Fruit fly (Drosophila melanogaster): ENCODE measurements around the gene CG13081.

CG13081 gene

DNA sequence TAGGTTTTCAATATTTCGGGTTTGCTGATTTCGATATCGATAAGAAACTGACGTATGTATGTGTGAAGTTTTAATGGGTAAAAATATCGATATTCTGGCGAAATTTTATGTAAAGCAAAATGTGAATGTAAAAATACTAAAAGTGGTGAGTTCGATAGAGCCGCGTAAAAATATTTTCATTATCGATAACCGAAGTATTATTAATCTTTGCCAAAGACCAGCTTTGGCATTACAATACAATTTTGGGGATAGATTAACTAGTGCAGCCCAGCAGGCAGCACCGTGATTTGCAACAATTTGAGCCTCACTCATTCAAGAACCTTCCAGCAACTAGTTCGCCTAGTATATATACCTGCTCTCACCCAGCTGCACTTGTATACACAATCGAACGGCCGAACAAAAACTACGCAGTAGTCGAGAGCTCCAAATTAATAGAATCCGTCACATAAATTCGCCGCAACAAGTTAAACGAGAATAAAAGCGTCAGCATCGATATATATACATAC is 1.9 kb downstream of the CG13081 start:
- TF ChIP-seq CG34367 (tag; optimal IDR thresholded peaks at IDR 0.05) (no peak), rn (GFP tag; IDR thresholded peaks at IDR 0.05) (no peak), CG12605 (GFP tag; IDR thresholded peaks at IDR 0.05) (peak; percentile 17; the same call in 1 of the 2 replicates), fd96Ca (GFP tag; IDR thresholded peaks at IDR 0.05) (no peak), CG8159 (tag; optimal IDR thresholded peaks at IDR 0.05) (no peak), CG13204 (GFP tag; optimal IDR thresholded peaks at IDR 0.05) (no peak), CG4496 (GFP tag; IDR thresholded peaks at IDR 0.05) (no peak), Pif1A (GFP tag; optimal IDR thresholded peaks at IDR 0.05) (no peak), CG8301 (tag; optimal IDR thresholded peaks at IDR 0.05) (no peak), Ets98B (GFP tag; IDR thresholded peaks at IDR 0.05) (0 out of 2 replicates have a peak, but pooled peaks have one; percentile 7), D1 (tag; optimal IDR thresholded peaks at IDR 0.05) (no peak), CG9948 (tag; optimal IDR thresholded peaks at IDR 0.05) (no peak)

DNA sequence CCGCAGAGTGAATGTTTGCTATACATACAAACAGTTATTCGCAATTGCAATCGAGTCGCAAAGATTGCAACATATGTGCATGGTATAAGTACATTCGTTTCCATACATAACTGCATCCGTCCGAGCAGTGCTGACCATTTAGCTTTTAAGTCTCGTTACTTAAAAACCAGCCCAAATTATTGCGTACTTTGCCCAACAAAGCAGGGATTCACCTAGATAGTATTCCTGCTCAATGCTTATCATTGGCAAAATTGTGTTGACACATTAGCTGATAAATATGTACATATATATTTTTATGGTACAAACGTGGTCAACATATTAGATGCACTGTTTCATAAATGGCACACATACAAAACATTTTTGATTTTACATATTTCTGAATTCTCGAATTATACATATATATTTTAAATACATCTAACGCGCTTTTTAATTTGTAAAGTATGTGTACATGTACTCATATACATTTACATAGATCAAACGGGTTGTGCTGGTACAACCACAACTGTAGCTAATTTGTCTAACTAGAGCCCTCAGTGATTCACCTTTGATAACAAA is 2.7 kb downstream of the CG13081 start:
- no peak for TF ChIP-seq CG14655 (GFP tag; optimal IDR thresholded peaks at IDR 0.05)
- no peak for TF ChIP-seq Pif1A (GFP tag; optimal IDR thresholded peaks at IDR 0.05)
- TF ChIP-seq Snoo (tag; optimal IDR thresholded peaks at IDR 0.05): no peak
- no peak for TF ChIP-seq rn (GFP tag; IDR thresholded peaks at IDR 0.05)
- TF ChIP-seq Pif1B (GFP tag; optimal IDR thresholded peaks at IDR 0.05): no peak
- TF ChIP-seq CG8159 (tag; optimal IDR thresholded peaks at IDR 0.05): no peak
- TF ChIP-seq CG12605 (GFP tag; IDR thresholded peaks at IDR 0.05): no peak
- no peak for TF ChIP-seq CG8301 (tag; optimal IDR thresholded peaks at IDR 0.05)
- no peak for TF ChIP-seq EcR (GFP tag; optimal IDR thresholded peaks at IDR 0.05)

DNA sequence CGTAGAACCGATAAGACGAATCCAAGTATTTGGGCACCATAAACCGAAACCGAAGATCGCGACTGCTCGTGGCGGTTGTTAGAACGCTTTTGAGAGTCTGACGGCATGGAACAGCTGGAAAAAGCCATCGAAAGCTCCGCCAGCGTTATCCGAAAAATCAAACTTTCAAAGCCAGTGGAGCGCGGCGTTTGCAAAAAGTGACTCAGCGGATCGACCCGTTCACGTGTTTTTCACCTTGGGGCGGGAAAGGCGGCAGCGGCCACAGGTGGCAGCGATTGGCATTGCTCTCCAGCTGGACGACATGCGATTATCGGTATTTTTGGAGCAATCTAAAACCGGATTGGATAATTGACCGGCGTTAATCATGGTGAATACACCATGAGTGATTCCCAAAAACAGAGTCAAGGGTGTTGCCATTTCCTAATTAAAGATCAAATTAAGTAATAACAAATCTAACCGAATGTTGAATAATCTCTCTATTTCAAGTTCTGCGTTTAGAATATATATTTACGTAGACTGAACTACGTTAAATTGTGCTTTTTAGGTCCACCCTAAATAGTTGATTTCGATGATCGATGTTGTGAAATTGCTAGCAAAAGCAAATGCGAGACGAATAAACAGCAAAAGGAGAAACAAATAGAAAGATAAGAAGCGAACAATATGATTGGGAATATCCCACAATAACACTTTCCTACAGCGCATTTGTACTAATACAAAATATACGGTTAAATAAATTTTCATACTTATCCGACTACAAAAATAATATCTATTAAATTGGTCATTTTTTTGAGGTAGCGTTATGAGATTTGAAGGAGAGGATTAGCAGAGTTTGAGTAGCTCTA is 6.7 kb downstream of the CG13081 start, which contains the start of gene CG10337:
CG10337 (minus strand) TSS at position 91 of the 842 bp plus-strand sequence.
- peak; percentile 34 for TF ChIP-seq Pif1B (GFP tag; optimal IDR thresholded peaks at IDR 0.05)
- TF ChIP-seq Ets98B (GFP tag; IDR thresholded peaks at IDR 0.05): 0 out of 2 replicates have a peak, but pooled peaks have one; percentile 12
- no peak for TF ChIP-seq CG12605 (GFP tag; IDR thresholded peaks at IDR 0.05)
- no peak for TF ChIP-seq CG9948 (tag; optimal IDR thresholded peaks at IDR 0.05)
- TF ChIP-seq D1 (tag; optimal IDR thresholded peaks at IDR 0.05): no peak
- no peak for TF ChIP-seq gl (tag; optimal IDR thresholded peaks at IDR 0.05)
- no peak for TF ChIP-seq CG15710 (tag; optimal IDR thresholded peaks at IDR 0.05)
- no peak for TF ChIP-seq Pif1A (GFP tag; optimal IDR thresholded peaks at IDR 0.05)
- TF ChIP-seq CG17806 (tag; optimal IDR thresholded peaks at IDR 0.05): no peak
- no peak for TF ChIP-seq CG14655 (GFP tag; optimal IDR thresholded peaks at IDR 0.05)
- TF ChIP-seq CG8159 (tag; optimal IDR thresholded peaks at IDR 0.05): peak; percentile 83
- no peak for TF ChIP-seq CG10348 (GFP tag; IDR thresholded peaks at IDR 0.05)
- no peak for TF ChIP-seq EcR (GFP tag; optimal IDR thresholded peaks at IDR 0.05)
- no peak for TF ChIP-seq CG8301 (tag; optimal IDR thresholded peaks at IDR 0.05)
- TF ChIP-seq fd96Ca (GFP tag; IDR thresholded peaks at IDR 0.05): no peak
- no peak for TF ChIP-seq Snoo (tag; optimal IDR thresholded peaks at IDR 0.05)
- no peak for TF ChIP-seq CG4496 (GFP tag; IDR thresholded peaks at IDR 0.05)
- TF ChIP-seq CG13204 (GFP tag; optimal IDR thresholded peaks at IDR 0.05): no peak
- no peak for TF ChIP-seq rn (GFP tag; IDR thresholded peaks at IDR 0.05)
- no peak for TF ChIP-seq CG34367 (tag; optimal IDR thresholded peaks at IDR 0.05)

DNA sequence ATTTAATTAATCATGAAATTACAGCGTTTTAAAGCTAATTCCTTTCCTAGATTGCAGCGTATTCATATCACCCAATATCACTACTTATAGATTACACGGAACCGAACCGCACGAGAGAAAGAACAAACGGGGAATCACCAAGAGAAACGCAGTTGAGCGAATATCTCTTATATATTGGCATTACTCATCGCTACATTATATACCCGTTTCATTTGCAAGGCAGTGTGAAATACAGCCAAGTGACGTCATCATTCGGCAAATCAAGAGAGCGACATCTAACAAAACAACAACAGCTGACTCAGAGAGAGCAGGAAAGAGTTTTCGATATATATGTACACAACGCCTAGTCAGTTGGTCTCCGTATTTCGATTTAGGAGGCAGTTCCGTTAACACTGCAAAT is 7.8 kb downstream of the CG13081 start, which contains the start of gene Tep4:
Tep4 (plus strand) TSS at position 350 of the 400 bp plus-strand sequence.
- no peak for TF ChIP-seq CG34367 (tag; optimal IDR thresholded peaks at IDR 0.05)
- 0 out of 2 replicates have a peak, but pooled peaks have one; percentile 7 for TF ChIP-seq CG12605 (GFP tag; IDR thresholded peaks at IDR 0.05)
- peak; percentile 31 for TF ChIP-seq EcR (GFP tag; optimal IDR thresholded peaks at IDR 0.05)

DNA sequence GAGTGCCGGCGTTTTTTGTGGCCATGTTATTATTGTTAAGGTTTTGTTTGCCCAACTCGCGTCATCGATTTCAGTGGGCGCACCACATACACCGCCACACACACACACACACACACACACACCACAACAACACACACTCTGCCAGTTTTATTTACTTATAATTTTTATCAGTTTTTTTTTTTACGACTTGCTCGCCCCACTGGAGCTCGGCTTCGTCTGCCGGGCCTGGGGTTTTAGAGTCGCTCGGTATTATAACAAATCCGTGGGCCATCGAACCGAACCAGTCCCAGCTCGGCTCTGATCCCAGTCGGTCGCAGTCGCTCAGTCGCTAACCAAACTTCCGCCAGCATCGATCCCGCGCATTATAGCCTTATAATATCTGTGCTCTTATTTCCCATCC is 9.0 kb downstream of the CG13081 start:
- TF ChIP-seq Pif1B (GFP tag; optimal IDR thresholded peaks at IDR 0.05): peak; percentile 53
- TF ChIP-seq CG12605 (GFP tag; IDR thresholded peaks at IDR 0.05): no peak; the same call in 1 of the 2 replicates
- TF ChIP-seq Snoo (tag; optimal IDR thresholded peaks at IDR 0.05): peak; percentile 50
- TF ChIP-seq CG8159 (tag; optimal IDR thresholded peaks at IDR 0.05): no peak
- TF ChIP-seq CG10348 (GFP tag; IDR thresholded peaks at IDR 0.05): no peak
- TF ChIP-seq rn (GFP tag; IDR thresholded peaks at IDR 0.05): no peak
- no peak for TF ChIP-seq D1 (tag; optimal IDR thresholded peaks at IDR 0.05)
- TF ChIP-seq fd96Ca (GFP tag; IDR thresholded peaks at IDR 0.05): no peak
- TF ChIP-seq Ets98B (GFP tag; IDR thresholded peaks at IDR 0.05): no peak
- no peak for TF ChIP-seq Pif1A (GFP tag; optimal IDR thresholded peaks at IDR 0.05)
- TF ChIP-seq CG9948 (tag; optimal IDR thresholded peaks at IDR 0.05): no peak
- TF ChIP-seq CG4496 (GFP tag; IDR thresholded peaks at IDR 0.05): peak; percentile 89
- TF ChIP-seq CG14655 (GFP tag; optimal IDR thresholded peaks at IDR 0.05): no peak
- TF ChIP-seq CG8301 (tag; optimal IDR thresholded peaks at IDR 0.05): no peak
- peak; percentile 94 for TF ChIP-seq EcR (GFP tag; optimal IDR thresholded peaks at IDR 0.05)
- peak; percentile 65 for TF ChIP-seq gl (tag; optimal IDR thresholded peaks at IDR 0.05)
- TF ChIP-seq CG17806 (tag; optimal IDR thresholded peaks at IDR 0.05): no peak
- TF ChIP-seq CG32121 (GFP tag; IDR thresholded peaks at IDR 0.05): no peak
- TF ChIP-seq CG13204 (GFP tag; optimal IDR thresholded peaks at IDR 0.05): no peak
- peak; percentile 28 for TF ChIP-seq CG34367 (tag; optimal IDR thresholded peaks at IDR 0.05)

All from whole organism, pupa.